Fruit fly (Drosophila melanogaster): ENCODE measurements around the gene Ran.
A peak's percentile ranks its signal among the peaks of the same experiment; 100 is the strongest.

Ran gene

dm6 chrX:11108148-11108844 lies 40.2 kb downstream of the Ran start, which contains the start of gene Hsp60A (continued):
- TF ChIP-seq slbo (GFP tag; IDR thresholded peaks at IDR 0.05) = peak; percentile 58; the same call in 1 of the 2 replicates
- TF ChIP-seq Dfd (GFP tag; optimal IDR thresholded peaks at IDR 0.05) = no peak
- TF ChIP-seq sd (tag; optimal IDR thresholded peaks at IDR 0.05) = no peak
- peak; percentile 9 for TF ChIP-seq ATbp (GFP tag; optimal IDR thresholded peaks at IDR 0.05)
- peak; percentile 73 for TF ChIP-seq hbn (GFP tag; IDR thresholded peaks at IDR 0.05; ENCODE audit: partially characterized antibody)
- peak; percentile 66 for TF ChIP-seq phol (tag; optimal IDR thresholded peaks at IDR 0.05)
- TF ChIP-seq CG10979 (tag; optimal IDR thresholded peaks at IDR 0.05) = peak; percentile 31
- peak; percentile 6 for TF ChIP-seq CG34376 (GFP tag; optimal IDR thresholded peaks at IDR 0.05)
- TF ChIP-seq vnd (GFP tag; IDR thresholded peaks at IDR 0.05; ENCODE audit: partially characterized antibody) = peak; percentile 80
- TF ChIP-seq CG9876 (GFP tag; optimal IDR thresholded peaks at IDR 0.05) = no peak
- TF ChIP-seq HLH3B (GFP tag; IDR thresholded peaks at IDR 0.05) = 0 out of 2 replicates have a peak, but pooled peaks have one; percentile 28
- TF ChIP-seq gsb-n (tag; optimal IDR thresholded peaks at IDR 0.05) = no peak
- peak; percentile 21 for TF ChIP-seq lbe (GFP tag; optimal IDR thresholded peaks at IDR 0.05)
- TF ChIP-seq Blimp-1 (GFP tag; optimal IDR thresholded peaks at IDR 0.05) = peak; percentile 53
- TF ChIP-seq mld (GFP tag; IDR thresholded peaks at IDR 0.05; ENCODE audit: partially characterized antibody) = 0 out of 3 replicates have a peak, but pooled peaks have one; percentile 37
- no peak for TF ChIP-seq CG8765 (GFP tag; IDR thresholded peaks at IDR 0.05)
- peak; percentile 87 for TF ChIP-seq Scr (GFP tag; IDR thresholded peaks at IDR 0.05; ENCODE audit: partially characterized antibody)
- no peak for TF ChIP-seq disco-r (GFP tag; optimal IDR thresholded peaks at IDR 0.05)
- TF ChIP-seq zen (tag; optimal IDR thresholded peaks at IDR 0.05) = peak; percentile 40
- TF ChIP-seq eyg (GFP tag; optimal IDR thresholded peaks at IDR 0.05) = no peak
- no peak for TF ChIP-seq shn (GFP tag; optimal IDR thresholded peaks at IDR 0.05)
- TF ChIP-seq CG13894 (tag; optimal IDR thresholded peaks at IDR 0.05) = peak; percentile 56
- TF ChIP-seq TFAM (GFP tag; optimal IDR thresholded peaks at IDR 0.05) = no peak
- TF ChIP-seq CG15479 (GFP tag; optimal IDR thresholded peaks at IDR 0.05) = no peak
- TF ChIP-seq ssp (GFP tag; IDR thresholded peaks at IDR 0.05) = peak; percentile 30; the same call in 1 of the 2 replicates
- peak; percentile 49 for TF ChIP-seq Sox102F (GFP tag; optimal IDR thresholded peaks at IDR 0.05)
- TF ChIP-seq kni (GFP tag; optimal IDR thresholded peaks at IDR 0.05) = no peak
- no peak for TF ChIP-seq CG5245 (GFP tag; optimal IDR thresholded peaks at IDR 0.05)
- TF ChIP-seq HLH4C (GFP tag; IDR thresholded peaks at IDR 0.05; ENCODE audit: partially characterized antibody) = peak; percentile 87
- 0 out of 2 replicates have a peak, but pooled peaks have one; percentile 11 for TF ChIP-seq cas (GFP tag; IDR thresholded peaks at IDR 0.05)
- peak; percentile 15 for TF ChIP-seq kay (GFP tag; optimal IDR thresholded peaks at IDR 0.05)
- TF ChIP-seq E2f2 (GFP tag; IDR thresholded peaks at IDR 0.05) = peak; percentile 92
- TF ChIP-seq ind (GFP tag; optimal IDR thresholded peaks at IDR 0.05) = peak; percentile 28
- no peak for TF ChIP-seq so (GFP tag; IDR thresholded peaks at IDR 0.05)
- TF ChIP-seq CG17359 (tag; optimal IDR thresholded peaks at IDR 0.05) = peak; percentile 56
- TF ChIP-seq CG11560 (tag; IDR thresholded peaks at IDR 0.05) = peak; percentile 98
- TF ChIP-seq toy (GFP tag; IDR thresholded peaks at IDR 0.05) = no peak
- TF ChIP-seq Dip3 (GFP tag; optimal IDR thresholded peaks at IDR 0.05) = peak; percentile 16
- TF ChIP-seq sqz (GFP tag; optimal IDR thresholded peaks at IDR 0.05) = peak; percentile 49
- no peak for TF ChIP-seq prd (optimal IDR thresholded peaks at IDR 0.05)
- TF ChIP-seq prd (GFP tag; IDR thresholded peaks at IDR 0.05) = peak; percentile 54; the same call in 2 of the 3 replicates
- TF ChIP-seq sug (tag; optimal IDR thresholded peaks at IDR 0.05) = peak; percentile 47
- no peak for TF ChIP-seq CG7786 (GFP tag; optimal IDR thresholded peaks at IDR 0.05)
- peak; percentile 10 for TF ChIP-seq Sin3A (optimal IDR thresholded peaks at IDR 0.05)
- peak; percentile 15 for TF ChIP-seq CG12942 (GFP tag; optimal IDR thresholded peaks at IDR 0.05)
- TF ChIP-seq Aef1 (GFP tag; IDR thresholded peaks at IDR 0.05) = 0 out of 3 replicates have a peak, but pooled peaks have one; percentile 19
- TF ChIP-seq nerfin-1 (tag; optimal IDR thresholded peaks at IDR 0.05) = peak; percentile 26
- no peak for TF ChIP-seq CG6765 (GFP tag; optimal IDR thresholded peaks at IDR 0.05)
- TF ChIP-seq CG32532 (GFP tag; IDR thresholded peaks at IDR 0.05) = peak; percentile 39; the same call in 1 of the 2 replicates

Measured in whole organism, embryonic.